Fruit fly (Drosophila melanogaster): ENCODE results near the gene CG10026.

CG10026 gene

DNA sequence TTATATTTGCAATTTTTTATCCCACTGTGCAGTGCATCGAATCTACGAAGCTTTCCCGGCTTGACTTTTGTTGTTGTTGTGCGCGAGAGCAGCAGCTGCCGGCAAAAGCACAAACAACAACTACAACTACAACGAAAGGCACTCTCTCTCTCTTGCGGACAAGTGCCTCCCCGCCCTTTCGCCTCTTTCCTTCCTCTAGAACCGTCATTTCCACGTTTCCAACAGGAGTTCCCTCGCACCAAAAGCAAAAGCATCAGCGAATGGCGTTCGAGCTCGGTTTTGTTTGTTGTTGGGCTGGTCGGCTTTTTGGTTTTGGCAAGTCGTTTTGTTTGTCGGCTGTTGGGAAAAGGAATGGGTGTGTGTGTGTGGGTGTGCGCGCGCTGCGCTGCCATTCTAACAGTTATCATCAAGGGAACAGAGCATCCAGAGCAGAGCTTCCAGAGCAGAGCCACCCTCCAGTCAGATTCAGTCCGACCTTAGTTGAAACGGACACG is 9.8 kb downstream of the CG10026 start, which contains the start of gene tj (continued):
- TF ChIP-seq prd (optimal IDR thresholded peaks at IDR 0.05): no peak
- TF ChIP-seq prd (GFP tag; IDR thresholded peaks at IDR 0.05): 0 out of 3 replicates have a peak, but pooled peaks have one; percentile 0
- no peak for TF ChIP-seq CG4854 (GFP tag; optimal IDR thresholded peaks at IDR 0.05)
- no peak for TF ChIP-seq CG9609 (GFP tag; optimal IDR thresholded peaks at IDR 0.05)
- TF ChIP-seq aop (GFP tag; IDR thresholded peaks at IDR 0.05): no peak
- TF ChIP-seq bcd (GFP tag; optimal IDR thresholded peaks at IDR 0.05): no peak
- no peak for TF ChIP-seq Sry-β (GFP tag; optimal IDR thresholded peaks at IDR 0.05)
- no peak for TF ChIP-seq trem (tag; optimal IDR thresholded peaks at IDR 0.05)
- TF ChIP-seq Trl (optimal IDR thresholded peaks at IDR 0.05): peak; percentile 9 to 46
- TF ChIP-seq Trl (GFP tag; optimal IDR thresholded peaks at IDR 0.05): no peak
- no peak for TF ChIP-seq br (optimal IDR thresholded peaks at IDR 0.05)
- TF ChIP-seq CG9817 (tag; optimal IDR thresholded peaks at IDR 0.05): no peak
- no peak for TF ChIP-seq jing (GFP tag; optimal IDR thresholded peaks at IDR 0.05)
- no peak for TF ChIP-seq CG33557 (GFP tag; optimal IDR thresholded peaks at IDR 0.05)
- TF ChIP-seq nerfin-2 (GFP tag; IDR thresholded peaks at IDR 0.05; ENCODE audit: partially characterized antibody): no peak
- peak; percentile 96 for TF ChIP-seq Nf-YC (tag; optimal IDR thresholded peaks at IDR 0.05)
- TF ChIP-seq luna (GFP tag; optimal IDR thresholded peaks at IDR 0.05): no peak
- no peak for TF ChIP-seq CG1647 (GFP tag; optimal IDR thresholded peaks at IDR 0.05)
- TF ChIP-seq slou (GFP tag; optimal IDR thresholded peaks at IDR 0.05): no peak
- no peak for TF ChIP-seq Hsf (GFP tag; optimal IDR thresholded peaks at IDR 0.05)
- no peak for TF ChIP-seq Atf3 (GFP tag; optimal IDR thresholded peaks at IDR 0.05)
- no peak for TF ChIP-seq exex (tag; optimal IDR thresholded peaks at IDR 0.05)
- TF ChIP-seq CG12299 (tag; optimal IDR thresholded peaks at IDR 0.05): no peak
- TF ChIP-seq Spps (tag; optimal IDR thresholded peaks at IDR 0.05): no peak
- no peak for TF ChIP-seq CG9215 (GFP tag; IDR thresholded peaks at IDR 0.05)
- no peak for TF ChIP-seq ro (GFP tag; IDR thresholded peaks at IDR 0.05)
- no peak for TF ChIP-seq Hmx (GFP tag; optimal IDR thresholded peaks at IDR 0.05)
- no peak for TF ChIP-seq lov (optimal IDR thresholded peaks at IDR 0.05)
- no peak for TF ChIP-seq lov (GFP tag; IDR thresholded peaks at IDR 0.05)
- TF ChIP-seq Rfx (GFP tag; IDR thresholded peaks at IDR 0.05): 0 out of 2 replicates have a peak, but pooled peaks have one; percentile 11
- no peak for TF ChIP-seq gsb-n (tag; optimal IDR thresholded peaks at IDR 0.05)
- no peak for TF ChIP-seq da (GFP tag; optimal IDR thresholded peaks at IDR 0.05)
- no peak for TF ChIP-seq CG2129 (GFP tag; IDR thresholded peaks at IDR 0.05; ENCODE audit: partially characterized antibody)
- no peak for TF ChIP-seq H2.0 (GFP tag; IDR thresholded peaks at IDR 0.05)
- no peak for TF ChIP-seq jigr1 (GFP tag; IDR thresholded peaks at IDR 0.05)
- no peak for TF ChIP-seq CG4404 (GFP tag; IDR thresholded peaks at IDR 0.05)
- TF ChIP-seq Pdp1 (GFP tag; optimal IDR thresholded peaks at IDR 0.05): no peak
- no peak for TF ChIP-seq caup (GFP tag; optimal IDR thresholded peaks at IDR 0.05; ENCODE audit: severe bottlenecking)
- no peak for TF ChIP-seq onecut (GFP tag; IDR thresholded peaks at IDR 0.05)
- TF ChIP-seq sd (tag; optimal IDR thresholded peaks at IDR 0.05): no peak
- no peak for TF ChIP-seq CG9727 (GFP tag; optimal IDR thresholded peaks at IDR 0.05)
- TF ChIP-seq CG12391 (tag; optimal IDR thresholded peaks at IDR 0.05): no peak
- TF ChIP-seq crol (GFP tag; IDR thresholded peaks at IDR 0.05): peak; percentile 59
- no peak for TF ChIP-seq CG32772 (GFP tag; IDR thresholded peaks at IDR 0.05)
- TF ChIP-seq Ada2b (GFP tag; IDR thresholded peaks at IDR 0.05): no peak
- TF ChIP-seq Ravus (GFP tag; IDR thresholded peaks at IDR 0.05): no peak
- TF ChIP-seq chinmo (GFP tag; IDR thresholded peaks at IDR 0.05; ENCODE audit: partially characterized antibody): 0 out of 4 replicates have a peak, but pooled peaks have one; percentile 38
- no peak for TF ChIP-seq al (GFP tag; IDR thresholded peaks at IDR 0.05)
- no peak for TF ChIP-seq trh (GFP tag; optimal IDR thresholded peaks at IDR 0.05)
- peak; percentile 92 for TF ChIP-seq Nf-YB (GFP tag; optimal IDR thresholded peaks at IDR 0.05)
- peak; percentile 20 for TF ChIP-seq ewg (GFP tag; optimal IDR thresholded peaks at IDR 0.05)
- TF ChIP-seq GATAe (GFP tag; conservative IDR thresholded peaks at IDR 0.05): no peak
- TF ChIP-seq CG13894 (tag; optimal IDR thresholded peaks at IDR 0.05): no peak
